Worm (Caenorhabditis elegans): ENCODE results near the gene F54F7.2.

DNA sequence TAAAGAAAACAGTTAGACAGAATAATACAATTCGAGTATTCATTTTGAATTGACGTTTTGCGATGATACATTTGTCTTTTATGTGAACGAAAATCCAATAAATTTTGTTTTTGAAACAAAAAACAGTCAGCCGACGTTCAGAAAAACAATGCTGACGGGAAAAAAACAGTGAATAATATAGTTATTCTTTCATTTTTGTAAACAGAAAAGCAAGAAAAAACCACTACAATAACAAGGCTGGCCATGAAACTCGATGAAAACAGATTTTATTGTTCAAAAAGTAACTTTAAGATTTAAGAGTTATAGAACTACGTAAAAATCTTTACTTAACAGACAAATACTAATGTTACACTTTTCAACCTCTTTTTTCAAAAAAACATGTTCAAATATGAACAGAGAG is 6.6 kb downstream of the F54F7.2 start, which contains the start of gene F54F7.3:
- no peak for TF ChIP-seq tbx-2 (tag; optimal IDR thresholded peaks at IDR 0.05)
- TF ChIP-seq pag-3 (tag; optimal IDR thresholded peaks at IDR 0.05; ENCODE audit: borderline replicate concordance) = no peak
- no peak for TF ChIP-seq lin-11 (tag; optimal IDR thresholded peaks at IDR 0.05)
- no peak for TF ChIP-seq pat-9 (tag; optimal IDR thresholded peaks at IDR 0.05)
- TF ChIP-seq ama-1 (optimal IDR thresholded peaks at IDR 0.05) = no peak
- no peak for TF ChIP-seq fkh-10 (GFP tag; optimal IDR thresholded peaks at IDR 0.05)
- no peak for TF ChIP-seq ceh-45 (GFP tag; IDR thresholded peaks at IDR 0.05)
- no peak for TF ChIP-seq odd-2 (tag; optimal IDR thresholded peaks at IDR 0.05)
- TF ChIP-seq unc-86 (tag; optimal IDR thresholded peaks at IDR 0.05) = no peak
- TF ChIP-seq rnt-1 (tag; optimal IDR thresholded peaks at IDR 0.05) = no peak
- no peak for TF ChIP-seq T23F11.4 (GFP tag; optimal IDR thresholded peaks at IDR 0.05)

All from whole organism, late embryonic.